Worm (Caenorhabditis elegans) whole organism, young adult: Measurements from ENCODE around the gene btb-8.

Experiments used
- B0035.1 ChIP-seq: sonication (generic microtip); optimal IDR thresholded peaks from 2 replicates; lab custom pipeline; 2016; ENCODE audit warnings: missing genetic modification characterization, mild to moderate bottlenecking, missing compliant biosample characterization, missing genotype, missing genetic modification reagents
- F37B4.10 ChIP-seq: fragments of 200-800 bp; sonication (Bioruptor generic); IDR thresholded peaks from 2 replicates; pipeline ENCODE4 v1.3.6; 2022; ENCODE audit warnings: missing genetic modification characterization, missing compliant biosample characterization
- ama-1 ChIP-seq, 3 experiments: fragments of 150-350 bp in 1 of 3; sonication (generic microtip) in 2 of 3; optimal IDR thresholded peaks; 2 replicates each; lab custom pipeline; 2014 to 2018; ENCODE audit warnings: missing biosample characterization in 2 of 3, missing genetic modification characterization in 2 of 3, missing genetic modification reagents in 2 of 3
- atf-7 ChIP-seq: sonication (generic microtip); optimal IDR thresholded peaks from 2 replicates; lab custom pipeline; 2017; ENCODE audit warnings: mild to moderate bottlenecking, missing genetic modification characterization, missing compliant biosample characterization
- ceh-79 ChIP-seq: sonication (generic microtip); optimal IDR thresholded peaks from 2 replicates; lab custom pipeline; 2017; ENCODE audit warnings: mild to moderate bottlenecking, missing genetic modification characterization, missing compliant biosample characterization
- dpl-1 ChIP-seq: fragments of 150-350 bp; optimal IDR thresholded peaks from 2 replicates; lab custom pipeline; 2014; ENCODE audit warnings: missing biosample characterization, missing genetic modification reagents, missing genetic modification characterization
- ekl-4 ChIP-seq: fragments of 200-800 bp; sonication (Bioruptor generic); IDR thresholded peaks from 2 replicates; pipeline ENCODE4 v1.3.6; 2022; ENCODE audit warnings: missing genetic modification reagents, missing genetic modification characterization, missing compliant biosample characterization
- lin-35 ChIP-seq, 3 experiments: fragments of 150-350 bp in 2 of 3; sonication (generic microtip) in 1 of 3; optimal IDR thresholded peaks; 2 replicates each; lab custom pipeline; 2014 to 2018; ENCODE audit warnings: missing biosample characterization in 3 of 3, missing genetic modification characterization in 3 of 3, missing genetic modification reagents in 3 of 3
- lsy-27 ChIP-seq: sonication (generic microtip); optimal IDR thresholded peaks from 2 replicates; lab custom pipeline; 2017; ENCODE audit warnings: missing genetic modification characterization, mild to moderate bottlenecking, missing compliant biosample characterization, antibody characterized with exemption, missing genotype, borderline replicate concordance; ENCODE audit not compliant: insufficient read depth
- nfya-1 ChIP-seq: sonication (generic microtip); optimal IDR thresholded peaks from 2 replicates; lab custom pipeline; 2017; ENCODE audit warnings: antibody characterized with exemption, missing compliant biosample characterization, missing genetic modification characterization, borderline replicate concordance; ENCODE audit not compliant: insufficient read depth
- xnd-1 ChIP-seq: sonication (generic microtip); optimal IDR thresholded peaks from 2 replicates; lab custom pipeline; 2016; ENCODE audit warnings: missing genotype, missing genetic modification reagents, missing genetic modification characterization, missing compliant biosample characterization
- ztf-26 ChIP-seq: sonication (generic microtip); optimal IDR thresholded peaks from 2 replicates; lab custom pipeline; 2017; ENCODE audit warnings: missing genetic modification characterization, missing compliant biosample characterization

- TF ChIP-seq ekl-4 (GFP tag; lab: Robert Waterston, UW) (no peak), ceh-79 (tag; lab: Kevin White, UChicago) (no peak), lin-35 (GFP tag; optimal IDR thresholded peaks at IDR 0.05; lab: Kevin White, UChicago) (no peak), xnd-1 (tag; lab: Kevin White, UChicago) (no peak), ama-1 (optimal IDR thresholded peaks at IDR 0.05; lab: Kevin White, UChicago) (no peak), ama-1 (GFP tag; optimal IDR thresholded peaks at IDR 0.05; lab: Kevin White, UChicago) (no peak), nfya-1 (tag; lab: Kevin White, UChicago) (no peak), lsy-27 (tag; lab: Kevin White, UChicago) (no peak), ztf-26 (tag; lab: Kevin White, UChicago) (no peak), B0035.1 (tag; lab: Kevin White, UChicago) (no peak), atf-7 (tag; lab: Kevin White, UChicago) (no peak), dpl-1 (GFP tag; lab: Kevin White, UChicago) (no peak), F37B4.10 (no peak)
Observed at ce11 chrII:1744183-1744582, 21.6 kb downstream of the btb-8 start, which contains the start of gene clec-19.
